Fruit fly (Drosophila melanogaster): ENCODE data around the gene E2f1.

The E2f1 gene

DNA sequence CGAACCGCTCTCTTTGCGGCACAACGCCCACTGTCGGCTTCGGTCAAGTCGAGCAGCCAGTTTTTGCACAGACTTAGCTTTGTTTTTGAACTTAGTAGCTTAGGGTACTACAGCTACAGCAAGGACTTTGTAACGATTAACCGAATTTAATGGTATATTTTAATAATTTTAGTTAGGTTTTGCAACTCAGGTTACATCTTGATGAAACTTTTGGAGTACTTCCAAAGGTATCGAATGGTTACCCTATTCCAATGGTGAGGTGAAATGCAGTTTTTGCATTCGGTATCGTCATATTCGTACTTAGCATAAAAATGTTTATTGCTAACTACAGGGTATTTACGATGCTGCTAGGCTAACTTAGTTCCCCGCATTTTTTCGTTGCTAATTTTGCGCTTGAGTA is 27.9 kb upstream of the E2f1 start:
- no peak for TF ChIP-seq Ets96B (tag; optimal IDR thresholded peaks at IDR 0.05)
- no peak for TF ChIP-seq CG6854 (GFP tag; optimal IDR thresholded peaks at IDR 0.05)
- no peak for TF ChIP-seq CG11902 (GFP tag; optimal IDR thresholded peaks at IDR 0.05)
- no peak for TF ChIP-seq cyc (GFP tag; optimal IDR thresholded peaks at IDR 0.05)
- no peak for TF ChIP-seq CG34406 (GFP tag; optimal IDR thresholded peaks at IDR 0.05)
- TF ChIP-seq esn (GFP tag; optimal IDR thresholded peaks at IDR 0.05): no peak
- no peak for TF ChIP-seq ss (GFP tag; optimal IDR thresholded peaks at IDR 0.05)
- TF ChIP-seq svp (GFP tag): no peak
- peak; percentile 41 for TF ChIP-seq Hr4 (GFP tag; optimal IDR thresholded peaks at IDR 0.05)
- TF ChIP-seq CG3919 (GFP tag; optimal IDR thresholded peaks at IDR 0.05): no peak
- TF ChIP-seq Smox (GFP tag; optimal IDR thresholded peaks at IDR 0.05): no peak
- peak; percentile 22 for TF ChIP-seq CG6276 (GFP tag; optimal IDR thresholded peaks at IDR 0.05)
- TF ChIP-seq fd59A (GFP tag; optimal IDR thresholded peaks at IDR 0.05): no peak
- no peak for TF ChIP-seq pdm3 (GFP tag; optimal IDR thresholded peaks at IDR 0.05)
- TF ChIP-seq spab (GFP tag; optimal IDR thresholded peaks at IDR 0.05): no peak
- TF ChIP-seq CG11294 (GFP tag; IDR thresholded peaks at IDR 0.05): no peak
- TF ChIP-seq CG15336 (GFP tag; IDR thresholded peaks at IDR 0.05): peak; percentile 61
- TF ChIP-seq topi (GFP tag; optimal IDR thresholded peaks at IDR 0.05): no peak
- TF ChIP-seq fd85E (GFP tag; optimal IDR thresholded peaks at IDR 0.05): no peak
- TF ChIP-seq CG8119 (GFP tag; IDR thresholded peaks at IDR 0.05): peak; percentile 61; the same call in 1 of the 3 replicates
- TF ChIP-seq CG31627 (GFP tag; optimal IDR thresholded peaks at IDR 0.05): no peak
- TF ChIP-seq Eip78C (GFP tag): no peak
- peak; percentile 2 for TF ChIP-seq achi (GFP tag; optimal IDR thresholded peaks at IDR 0.05)
- no peak for TF ChIP-seq Met (GFP tag; optimal IDR thresholded peaks at IDR 0.05)
- TF ChIP-seq CG7368 (GFP tag; optimal IDR thresholded peaks at IDR 0.05): no peak
- no peak for TF ChIP-seq CG10631 (GFP tag; optimal IDR thresholded peaks at IDR 0.05)
- TF ChIP-seq Blimp-1 (GFP tag; optimal IDR thresholded peaks at IDR 0.05): no peak
- TF ChIP-seq Eip75B (GFP tag; optimal IDR thresholded peaks at IDR 0.05): no peak
- TF ChIP-seq CG3032 (tag; optimal IDR thresholded peaks at IDR 0.05): no peak
- 0 out of 3 replicates have a peak, but pooled peaks have one; percentile 34 for TF ChIP-seq eg (GFP tag; IDR thresholded peaks at IDR 0.05)
- no peak for TF ChIP-seq Sox15 (GFP tag; optimal IDR thresholded peaks at IDR 0.05)
- 0 out of 3 replicates have a peak, but pooled peaks have one; percentile 11 for TF ChIP-seq CG6163 (GFP tag; IDR thresholded peaks at IDR 0.05)
- TF ChIP-seq CG32006 (GFP tag; optimal IDR thresholded peaks at IDR 0.05): peak; percentile 67

DNA sequence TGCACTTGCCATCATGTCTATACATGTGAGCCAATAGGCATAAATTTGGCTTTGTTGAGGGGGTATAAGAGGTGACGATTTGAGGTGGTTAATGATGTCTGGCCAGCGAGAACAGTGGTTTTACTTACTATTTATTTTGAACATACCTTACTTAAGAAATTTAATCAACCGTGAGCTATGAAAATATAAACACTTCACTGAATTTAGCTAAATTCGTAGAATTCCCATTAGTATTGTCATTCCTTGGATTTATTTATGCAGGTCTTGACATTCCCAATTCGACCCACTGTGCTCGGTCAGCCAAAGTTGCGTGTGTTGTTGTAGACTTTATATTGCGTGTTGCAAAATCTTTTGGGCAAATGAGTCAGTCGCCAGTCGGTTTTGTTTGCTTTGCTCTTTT is 27.2 kb upstream of the E2f1 start:
- TF ChIP-seq Gug (GFP tag; IDR thresholded peaks at IDR 0.05) (0 out of 2 replicates have a peak, but pooled peaks have one; percentile 16), esn (GFP tag; optimal IDR thresholded peaks at IDR 0.05) (peak; percentile 56), spab (GFP tag; optimal IDR thresholded peaks at IDR 0.05) (no peak), CG8319 (GFP tag; optimal IDR thresholded peaks at IDR 0.05) (no peak), achi (GFP tag; optimal IDR thresholded peaks at IDR 0.05) (peak; percentile 53), Hr39 (GFP tag; optimal IDR thresholded peaks at IDR 0.05) (peak; percentile 50), Sox14 (GFP tag; optimal IDR thresholded peaks at IDR 0.05) (peak; percentile 35), Ets96B (tag; optimal IDR thresholded peaks at IDR 0.05) (no peak), CG3919 (GFP tag; optimal IDR thresholded peaks at IDR 0.05) (peak; percentile 40), Hr4 (GFP tag; optimal IDR thresholded peaks at IDR 0.05) (peak; percentile 50), net (GFP tag; optimal IDR thresholded peaks at IDR 0.05) (peak; percentile 68), CG32006 (GFP tag; optimal IDR thresholded peaks at IDR 0.05) (peak; percentile 63), lz (GFP tag; optimal IDR thresholded peaks at IDR 0.05) (peak; percentile 41), CG11762 (GFP tag; optimal IDR thresholded peaks at IDR 0.05; ENCODE audit: insufficient read depth) (no peak), CG4318 (GFP tag; optimal IDR thresholded peaks at IDR 0.05) (peak; percentile 15), pdm3 (GFP tag; optimal IDR thresholded peaks at IDR 0.05) (peak; percentile 61), CG6792 (GFP tag; optimal IDR thresholded peaks at IDR 0.05) (peak; percentile 4), Met (GFP tag; optimal IDR thresholded peaks at IDR 0.05) (peak; percentile 43), CG8632 (GFP tag; optimal IDR thresholded peaks at IDR 0.05) (peak; percentile 24), salr (GFP tag; optimal IDR thresholded peaks at IDR 0.05) (peak in 1 of 2 experiments; percentile 1), dac (GFP tag; optimal IDR thresholded peaks at IDR 0.05) (peak; percentile 29), Eip75B (GFP tag; optimal IDR thresholded peaks at IDR 0.05) (peak; percentile 22), OdsH (GFP tag; optimal IDR thresholded peaks at IDR 0.05) (peak; percentile 65), fkh (GFP tag; optimal IDR thresholded peaks at IDR 0.05) (no peak), Sox15 (GFP tag; optimal IDR thresholded peaks at IDR 0.05) (peak; percentile 11), cyc (GFP tag; optimal IDR thresholded peaks at IDR 0.05) (peak; percentile 40), fd59A (GFP tag; optimal IDR thresholded peaks at IDR 0.05) (no peak), CG11902 (GFP tag; optimal IDR thresholded peaks at IDR 0.05) (no peak), CG6276 (GFP tag; optimal IDR thresholded peaks at IDR 0.05) (peak; percentile 46), CG34406 (GFP tag; optimal IDR thresholded peaks at IDR 0.05) (peak; percentile 4), Lpt (GFP tag; optimal IDR thresholded peaks at IDR 0.05) (peak; percentile 31), vri (GFP tag; optimal IDR thresholded peaks at IDR 0.05) (peak; percentile 2), Smox (GFP tag; optimal IDR thresholded peaks at IDR 0.05) (peak; percentile 34), svp (GFP tag) (peak; percentile 75), CG15336 (GFP tag; IDR thresholded peaks at IDR 0.05) (peak; percentile 79)

Measured in whole organism, prepupa.